Fruit fly (Drosophila melanogaster) S2 (cell line): Measurements from ENCODE around the gene CG5290.

ENCODE experiments used
- CG8478 ChIP-seq: fragments of >200 bp; optimal IDR thresholded peaks from 2 replicates; lab custom pipeline; 2018
- CTCF ChIP-seq, 2 experiments: fragments of >200 bp; optimal IDR thresholded peaks; 2 replicates each; lab custom pipeline; 2018

CG5290 gene

DNA sequence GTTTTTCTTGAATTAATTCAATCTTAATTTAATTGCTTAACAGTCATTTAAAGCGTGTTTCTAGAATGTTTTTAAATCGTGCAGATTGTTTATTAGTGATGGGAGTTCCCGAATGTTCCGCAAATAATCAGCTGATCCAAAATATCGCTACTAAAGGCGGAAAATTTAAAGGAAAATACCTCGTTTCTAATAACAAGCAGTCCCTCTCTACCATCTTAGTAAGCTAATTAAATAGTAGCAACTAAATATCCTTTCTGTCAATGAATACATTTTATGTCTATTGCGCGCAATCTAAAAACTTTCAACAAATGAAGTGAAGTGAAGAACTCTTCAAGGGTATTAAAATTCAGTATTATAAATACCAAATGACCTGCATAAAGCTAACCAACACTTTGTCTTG lies at the start of gene CG5290:
TSS of gene CG5290 (minus strand) at position 118 of the 400 bp plus-strand sequence.
- TF ChIP-seq CG8478 (lab: Kevin White, UChicago) (no peak), CTCF (optimal IDR thresholded peaks at IDR 0.05; lab: Kevin White, UChicago) (no peak)

DNA sequence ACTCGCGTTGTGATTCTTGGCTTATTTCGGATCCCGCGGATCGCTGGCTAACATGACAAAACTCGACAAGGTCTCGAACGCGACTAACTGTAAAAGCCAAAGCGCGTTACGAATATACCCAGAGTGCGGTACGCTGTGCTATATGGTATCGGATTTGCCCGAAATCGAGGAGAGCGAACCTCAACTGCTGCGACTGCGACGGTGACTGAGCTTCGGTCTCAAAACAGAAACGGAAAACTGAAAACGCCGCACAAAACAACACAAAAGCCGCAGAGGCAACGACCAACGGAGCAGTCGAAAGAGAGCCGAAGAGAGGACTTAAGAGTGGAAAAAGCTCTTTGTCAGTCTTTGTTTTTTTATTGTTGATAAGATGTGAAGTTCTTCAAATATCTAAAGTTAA lies 49.2 kb upstream of the CG5290 start:
- TF ChIP-seq CTCF (optimal IDR thresholded peaks at IDR 0.05; lab: Kevin White, UChicago), result no peak
- TF ChIP-seq CG8478 (lab: Kevin White, UChicago), result no peak

DNA sequence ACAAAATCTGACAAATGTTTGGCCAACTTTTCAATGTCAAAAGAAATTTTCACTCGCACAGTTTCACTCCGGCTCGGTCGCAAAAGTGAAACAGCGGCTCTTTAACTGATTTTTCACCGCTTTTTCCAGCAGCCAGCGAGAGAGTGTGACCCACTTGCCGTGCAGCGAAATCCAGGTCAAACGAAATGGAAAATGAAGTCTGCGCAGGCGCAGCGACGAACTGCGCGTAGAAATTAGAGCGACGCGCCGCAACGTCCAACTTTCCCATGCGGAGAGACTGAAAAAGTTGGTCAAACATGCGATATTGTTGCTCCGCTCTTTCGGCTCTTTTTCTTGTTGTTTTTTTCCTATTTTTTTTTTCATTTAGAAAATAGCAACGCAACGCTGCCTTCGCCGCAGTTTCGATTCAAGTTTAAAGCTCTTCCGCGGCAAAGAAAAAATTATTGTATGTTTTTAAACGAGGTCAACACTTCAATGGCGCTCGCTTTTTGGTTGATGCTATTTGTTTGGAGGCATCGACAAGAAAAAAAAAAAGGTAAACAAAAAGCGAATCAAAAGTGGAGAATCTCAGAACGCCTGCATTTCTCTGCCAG lies 48.0 kb upstream of the CG5290 start:
- TF ChIP-seq CTCF (optimal IDR thresholded peaks at IDR 0.05; lab: Kevin White, UChicago), result no peak
- no peak for TF ChIP-seq CG8478 (lab: Kevin White, UChicago)

DNA sequence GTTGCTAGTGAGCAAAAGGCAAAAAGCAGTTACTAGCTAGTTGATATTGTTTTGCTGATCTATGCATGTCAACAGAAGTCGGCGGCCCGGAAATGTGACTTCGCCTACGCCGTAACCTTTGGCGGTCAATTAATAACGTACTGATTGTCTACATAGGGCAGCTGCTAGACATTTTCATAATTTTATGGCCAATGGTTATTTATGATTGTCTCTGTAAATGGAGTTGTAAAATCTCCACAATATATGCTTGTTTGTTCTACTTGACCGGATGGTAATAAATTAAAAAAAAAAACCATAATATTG lies 46.6 kb upstream of the CG5290 start:
- no peak for TF ChIP-seq CTCF (optimal IDR thresholded peaks at IDR 0.05; lab: Kevin White, UChicago)
- no peak for TF ChIP-seq CG8478 (lab: Kevin White, UChicago)

DNA sequence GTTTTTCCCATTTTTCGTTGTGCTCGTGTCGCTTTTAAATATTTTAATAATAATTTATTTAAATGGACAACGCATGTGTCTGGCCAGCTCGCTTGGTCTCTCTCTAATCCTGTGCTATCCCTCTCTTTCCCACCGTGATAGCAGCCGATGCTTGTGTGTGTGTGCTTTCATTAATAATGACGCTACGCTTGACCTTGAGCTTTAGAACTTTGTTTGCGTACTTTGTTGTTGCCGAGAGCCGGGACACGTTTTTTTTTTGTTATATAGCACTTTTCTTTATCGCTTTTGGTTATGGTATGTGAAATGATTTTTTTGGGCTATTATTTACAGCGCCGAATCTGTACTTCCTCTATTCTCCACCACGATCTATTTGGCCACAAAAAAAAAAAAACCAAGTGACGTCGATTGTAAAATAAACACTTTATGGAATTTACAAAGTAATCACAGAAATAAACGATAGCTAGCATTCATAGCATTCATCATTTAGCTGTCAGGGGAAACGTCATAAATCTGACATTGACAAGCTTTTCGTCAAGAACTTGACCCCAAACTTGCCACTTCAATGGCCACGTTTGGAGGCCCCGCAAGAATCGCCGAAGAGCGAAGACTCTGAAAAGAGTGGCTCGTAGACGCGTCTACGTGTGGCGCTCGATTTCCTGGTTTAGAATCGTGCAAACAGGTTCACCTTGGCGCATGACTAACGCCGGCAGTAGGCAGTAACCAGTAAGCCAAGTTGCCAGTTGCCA lies 46.0 kb upstream of the CG5290 start:
- TF ChIP-seq CTCF (optimal IDR thresholded peaks at IDR 0.05; lab: Kevin White, UChicago) (no peak), CG8478 (lab: Kevin White, UChicago) (no peak)

DNA sequence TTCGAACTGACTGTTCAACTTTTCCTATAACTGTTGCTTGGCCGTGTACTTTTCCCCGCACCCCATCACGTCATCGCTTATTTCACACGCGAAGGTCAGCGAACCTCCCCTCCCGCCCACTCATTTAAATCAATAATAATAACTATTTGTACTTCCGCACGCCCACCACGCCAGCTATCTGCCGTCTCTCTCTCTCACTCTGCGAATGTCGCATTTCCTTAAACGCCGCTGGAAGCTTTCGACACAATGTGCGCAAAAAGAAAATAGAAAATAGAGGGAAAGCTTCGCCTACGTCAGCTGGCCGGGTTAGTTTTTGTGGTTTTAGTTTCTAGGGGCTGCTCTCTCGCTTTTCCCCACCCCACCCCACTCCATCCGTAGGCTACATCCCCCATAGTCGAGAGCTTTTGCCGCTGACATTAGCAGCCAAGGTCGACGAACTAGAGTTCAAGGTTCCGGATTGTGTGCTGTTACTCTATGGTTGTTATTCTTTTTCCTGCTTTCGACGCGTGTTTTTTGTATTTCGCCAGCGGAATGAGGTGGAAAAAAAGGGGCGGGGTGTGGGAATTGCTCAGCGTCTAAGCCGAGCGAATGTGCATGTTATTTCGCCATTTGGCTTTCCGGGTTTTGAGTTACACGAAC lies 44.1 kb upstream of the CG5290 start:
- TF ChIP-seq CG8478 (lab: Kevin White, UChicago), result no peak
- TF ChIP-seq CTCF (optimal IDR thresholded peaks at IDR 0.05; lab: Kevin White, UChicago), result no peak

DNA sequence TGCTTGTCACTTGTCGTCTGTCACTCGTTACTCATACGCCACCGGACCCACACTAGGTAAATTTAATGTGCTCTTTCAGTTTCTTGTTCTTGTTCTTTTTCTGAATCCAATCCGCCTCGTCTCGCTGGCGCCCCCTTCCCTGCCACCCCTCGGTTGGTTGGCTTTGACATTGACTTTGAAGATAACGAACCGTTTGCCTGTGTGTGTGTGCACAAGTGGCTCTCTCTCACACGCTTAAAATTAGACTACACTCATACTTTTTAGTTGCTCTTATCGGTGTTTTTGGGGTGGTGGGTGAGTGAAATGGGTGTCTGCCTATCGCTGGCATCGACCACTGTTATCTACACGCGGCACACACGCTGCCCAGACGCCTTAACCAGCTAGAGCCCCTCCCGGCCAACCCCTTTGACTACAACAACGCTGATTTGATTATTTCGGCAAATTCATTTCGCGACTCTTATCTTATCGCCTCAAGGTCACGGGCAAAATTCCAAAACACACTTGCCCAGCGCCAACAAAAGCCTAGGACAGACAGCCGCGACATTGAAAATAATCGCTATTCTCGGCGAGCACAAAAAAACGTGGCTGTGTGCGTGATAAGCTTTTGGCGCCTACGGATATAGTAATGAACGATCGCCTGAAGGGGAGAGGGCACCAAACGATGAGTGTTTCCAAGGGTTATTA lies 37.9 kb upstream of the CG5290 start:
- no peak for TF ChIP-seq CG8478 (lab: Kevin White, UChicago)
- no peak for TF ChIP-seq CTCF (optimal IDR thresholded peaks at IDR 0.05; lab: Kevin White, UChicago)

DNA sequence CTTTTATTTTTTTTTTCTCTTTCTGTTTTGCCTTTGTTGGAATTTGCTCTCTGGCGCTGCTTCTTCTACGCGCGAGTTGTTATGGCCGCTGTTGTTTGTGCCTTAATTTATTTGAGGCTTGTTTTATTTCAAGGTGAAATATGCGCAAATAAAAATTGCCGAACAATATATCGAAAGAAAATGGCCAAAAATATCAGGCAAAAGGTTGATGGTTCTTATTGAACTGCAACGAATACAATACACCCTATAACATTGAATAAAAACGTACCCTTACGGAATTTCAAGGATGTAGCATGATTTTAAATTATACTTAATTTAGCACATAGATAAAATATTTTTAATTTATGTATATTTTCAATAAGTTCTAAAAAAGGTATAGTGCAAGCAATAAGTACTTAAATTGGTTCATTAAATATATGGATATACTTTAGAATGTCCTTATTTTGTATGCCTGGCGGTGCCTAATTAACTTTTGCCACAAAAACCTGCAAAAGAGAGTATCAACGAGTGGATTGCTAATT lies 37.2 kb upstream of the CG5290 start:
- TF ChIP-seq CTCF (optimal IDR thresholded peaks at IDR 0.05; lab: Kevin White, UChicago) (no peak), CG8478 (lab: Kevin White, UChicago) (no peak)

DNA sequence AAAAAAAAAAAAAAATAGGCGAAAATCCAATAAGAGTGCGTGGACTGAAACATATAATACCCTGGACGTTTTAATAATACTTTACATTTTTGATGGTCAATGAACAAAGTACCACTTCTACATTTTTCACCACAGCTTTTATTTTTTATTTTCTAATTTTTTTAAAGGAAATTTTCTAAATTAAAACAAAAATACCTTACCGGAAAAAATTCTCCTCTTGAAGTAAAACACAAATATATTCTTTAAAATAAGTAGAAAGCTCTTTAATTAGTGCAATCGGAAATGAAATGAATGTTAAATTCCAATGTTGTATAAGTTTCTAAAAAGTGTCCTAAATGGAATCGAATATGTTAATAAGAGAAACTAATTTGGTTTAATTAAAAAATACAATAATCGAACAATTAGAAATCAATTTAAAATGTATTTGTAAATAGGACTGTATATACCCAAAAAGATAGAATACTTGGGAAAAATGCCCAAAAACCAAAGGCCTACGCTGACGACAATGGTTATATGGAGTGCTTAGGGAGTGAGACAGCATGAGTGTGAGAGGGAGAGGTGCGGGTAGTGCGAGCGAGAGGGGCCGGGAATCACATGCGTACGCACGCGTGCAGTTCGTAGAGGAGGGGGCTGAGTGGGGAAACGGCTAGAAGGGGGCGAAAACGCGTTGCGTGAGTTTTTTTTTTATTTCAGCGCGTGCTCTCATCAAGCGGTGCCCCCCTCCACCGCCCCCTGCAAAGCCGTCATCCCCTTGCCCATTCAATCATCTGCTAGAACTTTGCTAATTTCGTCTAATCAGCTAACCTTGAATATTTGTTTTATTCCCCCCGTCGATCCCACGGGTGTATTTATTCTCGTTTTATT lies 36.5 kb upstream of the CG5290 start:
- TF ChIP-seq CTCF (optimal IDR thresholded peaks at IDR 0.05; lab: Kevin White, UChicago) (no peak), CG8478 (lab: Kevin White, UChicago) (no peak)

DNA sequence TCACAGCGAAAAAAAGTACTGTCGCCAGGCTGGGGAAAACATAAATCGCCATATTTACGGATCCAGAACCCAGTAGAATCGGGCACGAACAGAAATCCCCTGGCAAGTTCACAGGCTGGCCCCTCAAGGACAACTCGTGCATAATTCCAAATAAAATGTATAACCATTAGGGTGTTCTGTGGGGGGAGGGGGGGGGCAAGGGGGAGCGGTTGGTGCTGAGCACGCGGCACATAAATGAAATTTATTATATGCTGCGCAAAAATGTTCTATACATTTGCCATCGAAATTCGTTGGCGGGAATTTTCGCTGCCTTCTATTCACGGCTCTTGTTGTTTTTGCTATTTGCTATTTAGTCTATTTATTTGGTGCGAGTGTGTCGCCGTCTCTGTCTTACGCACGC lies 35.8 kb upstream of the CG5290 start:
- no peak for TF ChIP-seq CG8478 (lab: Kevin White, UChicago)
- TF ChIP-seq CTCF (optimal IDR thresholded peaks at IDR 0.05; lab: Kevin White, UChicago), result no peak

DNA sequence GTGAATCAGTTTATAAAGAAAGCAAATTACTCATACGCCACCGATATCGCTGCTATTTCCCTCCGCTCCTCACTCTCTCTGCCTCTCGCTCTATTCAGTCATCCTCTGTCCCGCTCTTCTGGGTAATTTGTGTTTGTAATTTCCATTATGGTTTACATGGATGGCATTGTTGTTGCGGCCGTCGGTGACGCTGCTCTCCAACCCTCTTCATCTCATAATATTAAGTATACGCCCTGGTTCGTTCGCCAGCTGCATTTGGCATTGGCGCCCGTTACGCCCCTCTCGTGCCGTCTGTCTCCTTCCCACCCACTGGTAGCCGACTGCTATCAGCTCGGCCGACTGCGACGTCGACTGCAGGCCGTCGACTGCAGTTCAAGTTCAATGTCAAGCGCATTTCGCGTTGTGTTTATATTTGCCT lies 34.9 kb upstream of the CG5290 start:
- TF ChIP-seq CG8478 (lab: Kevin White, UChicago) (no peak), CTCF (optimal IDR thresholded peaks at IDR 0.05; lab: Kevin White, UChicago) (no peak)

DNA sequence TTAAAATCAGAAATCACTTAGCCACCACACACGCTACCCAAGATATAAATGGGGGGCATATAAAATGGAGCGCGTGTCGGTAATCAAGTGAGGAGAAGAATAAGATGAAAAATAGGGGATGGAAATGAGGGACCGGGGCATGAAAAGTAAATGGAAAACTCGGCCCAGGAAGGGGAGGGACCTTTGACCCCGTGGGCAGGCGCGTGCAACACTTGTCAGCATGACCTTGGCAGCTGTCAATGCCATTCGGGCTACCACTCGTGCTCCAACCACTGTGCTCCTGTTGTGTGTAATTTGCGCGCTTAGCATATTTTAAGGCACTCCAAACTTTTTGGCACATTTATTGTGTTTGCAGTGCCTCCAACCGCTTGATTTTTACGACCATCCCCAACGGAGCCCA lies 34.0 kb upstream of the CG5290 start:
- no peak for TF ChIP-seq CG8478 (lab: Kevin White, UChicago)
- TF ChIP-seq CTCF (optimal IDR thresholded peaks at IDR 0.05; lab: Kevin White, UChicago), result no peak

DNA sequence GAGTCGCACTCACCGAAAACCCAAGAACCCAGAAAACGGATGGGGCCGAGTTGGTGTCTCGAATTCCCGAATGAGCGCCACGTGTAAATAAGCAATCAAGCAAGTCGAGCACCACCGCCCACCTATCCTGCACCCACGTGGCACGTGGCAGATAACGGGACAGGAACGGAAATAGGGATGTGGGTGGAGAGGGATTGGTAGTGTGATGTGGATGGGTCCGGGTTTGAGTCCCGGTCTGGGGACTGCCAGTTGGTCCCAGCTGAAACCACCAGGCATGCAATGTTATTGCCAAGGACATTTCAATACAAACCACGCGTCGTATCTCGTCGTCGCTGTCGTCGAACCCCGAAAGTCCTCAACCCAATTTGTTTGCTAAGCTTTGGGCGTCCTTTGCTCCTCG lies 33.1 kb upstream of the CG5290 start:
- no peak for TF ChIP-seq CTCF (optimal IDR thresholded peaks at IDR 0.05; lab: Kevin White, UChicago)
- no peak for TF ChIP-seq CG8478 (lab: Kevin White, UChicago)

DNA sequence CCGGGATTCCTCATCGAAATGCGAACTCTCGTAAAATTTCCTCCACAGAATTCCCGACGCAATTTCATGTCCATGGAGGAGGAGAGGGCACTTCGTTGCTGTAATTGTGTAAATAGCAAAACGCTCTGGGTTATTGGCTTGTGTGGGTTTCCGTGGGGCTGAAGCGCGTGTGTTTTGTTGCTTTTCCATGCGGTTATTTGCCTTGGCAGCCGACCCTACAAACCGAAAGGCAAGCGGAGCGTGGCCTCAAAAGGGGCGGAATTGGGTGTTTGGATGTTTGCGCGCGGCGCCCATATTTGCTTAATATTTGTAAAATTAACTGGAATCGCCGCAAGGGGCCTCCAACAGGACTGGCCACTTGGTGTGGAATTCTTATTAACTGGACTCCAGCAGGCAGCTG lies 32.2 kb upstream of the CG5290 start:
- TF ChIP-seq CTCF (optimal IDR thresholded peaks at IDR 0.05; lab: Kevin White, UChicago) (no peak), CG8478 (lab: Kevin White, UChicago) (no peak)
